Worm (Caenorhabditis elegans) whole organism, midembryonic: ENCODE data around the gene tni-3.

Source experiments
- cog-1 ChIP-seq: sonication (generic microtip); optimal IDR thresholded peaks from 2 replicates; lab custom pipeline; 2016; ENCODE audit warnings: missing genetic modification characterization, missing compliant biosample characterization
- med-1 ChIP-seq: sonication (generic microtip); optimal IDR thresholded peaks from 2 replicates; lab custom pipeline; 2017; ENCODE audit warnings: missing genetic modification characterization, mild to moderate bottlenecking, missing compliant biosample characterization, antibody characterized with exemption, missing genetic modification reagents; ENCODE audit not compliant: insufficient read depth
- ref-1 ChIP-seq: fragments of 200-800 bp; sonication (Bioruptor generic); conservative IDR thresholded peaks from 2 replicates; pipeline ENCODE4 v1.3.6; 2022; ENCODE audit warnings: missing genetic modification reagents, missing genetic modification characterization, missing compliant biosample characterization
- tab-1 ChIP-seq: fragments of 200-800 bp; sonication (Bioruptor generic); IDR thresholded peaks from 2 replicates; pipeline ENCODE4 v1.3.6; 2022; ENCODE audit warnings: missing genetic modification characterization, missing compliant biosample characterization
- ztf-29 ChIP-seq: fragments of 200-800 bp; sonication (Bioruptor generic); IDR thresholded peaks from 2 replicates; pipeline ENCODE4 v1.3.6; 2022; ENCODE audit warnings: missing genetic modification reagents, missing genetic modification characterization, missing compliant biosample characterization

DNA sequence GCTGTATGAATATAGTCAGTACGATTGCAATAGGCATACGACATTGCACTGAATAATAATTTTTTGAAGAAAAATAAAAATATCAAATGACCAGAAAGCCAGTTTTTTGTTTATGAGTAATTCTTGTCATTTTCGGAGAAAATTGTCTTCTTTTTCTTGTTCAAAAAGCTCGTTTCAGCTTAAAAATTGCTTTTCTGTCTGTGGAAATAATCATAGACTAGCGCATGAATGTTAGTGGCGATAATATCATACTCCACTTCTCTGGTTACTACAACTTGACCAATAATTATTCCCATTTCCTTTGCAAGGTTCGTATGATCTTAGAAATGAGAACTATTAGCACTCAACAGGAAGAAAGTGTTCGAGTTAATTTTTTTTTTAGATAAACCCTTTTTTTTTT lies 7.4 kb downstream of the tni-3 start, which contains the start of gene srh-216:
- no peak for TF ChIP-seq med-1 (GFP tag; lab: Kevin White, UChicago)
- no peak for TF ChIP-seq cog-1
- TF ChIP-seq ztf-29 (GFP tag; lab: Robert Waterston, UW) = no peak
- TF ChIP-seq tab-1 = no peak
- no peak for TF ChIP-seq ref-1 (GFP tag; lab: Robert Waterston, UW)
